Fruit fly (Drosophila melanogaster): ENCODE measurements around the gene skd.

skd gene

DNA sequence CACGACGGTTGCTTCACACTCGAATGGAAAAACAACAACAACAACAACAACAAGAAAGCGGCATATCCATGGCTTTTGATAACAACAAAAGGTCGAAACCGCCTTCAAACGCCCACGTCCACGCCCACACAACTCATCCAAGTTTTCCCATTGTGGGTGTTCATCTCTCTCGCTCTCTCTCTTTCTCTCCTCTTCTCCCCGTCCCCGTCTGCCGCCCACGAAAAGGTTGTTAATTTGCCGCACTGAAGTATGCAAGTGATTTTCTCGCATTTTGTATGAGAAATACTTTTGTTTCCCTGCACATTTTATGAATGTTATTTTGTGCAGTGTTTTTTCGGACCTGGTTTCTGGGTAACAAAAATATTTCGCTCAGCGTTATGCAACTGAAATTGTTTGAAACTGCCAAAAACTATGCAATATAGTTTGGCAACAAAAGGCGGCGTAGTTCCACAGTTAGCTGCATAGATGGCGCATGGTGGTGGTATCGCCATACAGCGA lies 22.2 kb upstream of the skd start (continued):
- TF ChIP-seq Fer2 (tag; optimal IDR thresholded peaks at IDR 0.05) = no peak
- peak; percentile 22 for TF ChIP-seq CG9609 (GFP tag; optimal IDR thresholded peaks at IDR 0.05)
- no peak for TF ChIP-seq CG43689 (GFP tag; IDR thresholded peaks at IDR 0.05)
- TF ChIP-seq CG14441 (GFP tag; IDR thresholded peaks at IDR 0.05) = peak; percentile 32; the same call in 1 of the 2 replicates
- peak; percentile 37 for TF ChIP-seq CG17912 (GFP tag; optimal IDR thresholded peaks at IDR 0.05)
- 0 out of 3 replicates have a peak, but pooled peaks have one; percentile 25 for TF ChIP-seq CG34422 (GFP tag; IDR thresholded peaks at IDR 0.05)
- peak; percentile 47; the same call in 1 of the 3 replicates for TF ChIP-seq row (GFP tag; IDR thresholded peaks at IDR 0.05)
- peak; percentile 20 for TF ChIP-seq CG7839 (tag; optimal IDR thresholded peaks at IDR 0.05)
- peak; percentile 51 for TF ChIP-seq Dek (tag; optimal IDR thresholded peaks at IDR 0.05)
- TF ChIP-seq wek (GFP tag; optimal IDR thresholded peaks at IDR 0.05) = peak; percentile 89
- 0 out of 2 replicates have a peak, but pooled peaks have one; percentile 22 for TF ChIP-seq Xrp1 (GFP tag; IDR thresholded peaks at IDR 0.05)
- TF ChIP-seq CG10979 (tag; optimal IDR thresholded peaks at IDR 0.05) = peak; percentile 100
- TF ChIP-seq CG31388 (GFP tag; optimal IDR thresholded peaks at IDR 0.05) = no peak
- TF ChIP-seq CG30431 (GFP tag; optimal IDR thresholded peaks at IDR 0.05) = no peak
- no peak for TF ChIP-seq nerfin-2 (GFP tag; IDR thresholded peaks at IDR 0.05; ENCODE audit: partially characterized antibody)
- no peak for TF ChIP-seq BtbVII (GFP tag; optimal IDR thresholded peaks at IDR 0.05)
- peak; percentile 13 for TF ChIP-seq Blimp-1 (GFP tag; optimal IDR thresholded peaks at IDR 0.05)
- TF ChIP-seq HLH4C (GFP tag; IDR thresholded peaks at IDR 0.05; ENCODE audit: partially characterized antibody) = peak; percentile 29; the same call in 1 of the 3 replicates
- no peak for TF ChIP-seq croc (GFP tag; conservative IDR thresholded peaks at IDR 0.05)
- peak; percentile 1 for TF ChIP-seq zfh2 (GFP tag; optimal IDR thresholded peaks at IDR 0.05)
- TF ChIP-seq dati (GFP tag; IDR thresholded peaks at IDR 0.05) = 0 out of 2 replicates have a peak, but pooled peaks have one; percentile 41
- TF ChIP-seq Ets97D (GFP tag; optimal IDR thresholded peaks at IDR 0.05) = peak; percentile 32
- 0 out of 3 replicates have a peak, but pooled peaks have one; percentile 32 for TF ChIP-seq CG17361 (GFP tag; IDR thresholded peaks at IDR 0.05)
- peak; percentile 51 for TF ChIP-seq Jarid2 (GFP tag; optimal IDR thresholded peaks at IDR 0.05)
- TF ChIP-seq B-H1 (GFP tag; IDR thresholded peaks at IDR 0.05) = no peak
- peak in 1 of 2 experiments; percentile 93 for TF ChIP-seq Pdp1 (GFP tag; optimal IDR thresholded peaks at IDR 0.05)
- TF ChIP-seq HmgZ (tag; optimal IDR thresholded peaks at IDR 0.05) = peak; percentile 78
- peak; percentile 81 for TF ChIP-seq CG1832 (GFP tag; optimal IDR thresholded peaks at IDR 0.05)
- peak; percentile 29; the same call in 1 of the 2 replicates for TF ChIP-seq CG31441 (GFP tag; IDR thresholded peaks at IDR 0.05)
- TF ChIP-seq CG2712 (tag; optimal IDR thresholded peaks at IDR 0.05) = peak; percentile 43
- TF ChIP-seq hbn (GFP tag; IDR thresholded peaks at IDR 0.05; ENCODE audit: partially characterized antibody) = 0 out of 2 replicates have a peak, but pooled peaks have one; percentile 22
- TF ChIP-seq CG14710 (tag; optimal IDR thresholded peaks at IDR 0.05) = peak; percentile 23
- peak; percentile 11; the same call in 1 of the 2 replicates for TF ChIP-seq CG11247 (GFP tag; IDR thresholded peaks at IDR 0.05)
- TF ChIP-seq nau (GFP tag; optimal IDR thresholded peaks at IDR 0.05) = no peak
- peak; percentile 69 for TF ChIP-seq Tbp (GFP tag; optimal IDR thresholded peaks at IDR 0.05)
- TF ChIP-seq CG8281 (tag; optimal IDR thresholded peaks at IDR 0.05) = no peak
- TF ChIP-seq CG30403 (GFP tag; optimal IDR thresholded peaks at IDR 0.05) = peak; percentile 32
- no peak; the same call in 2 of the 3 replicates for TF ChIP-seq CG34224 (GFP tag; IDR thresholded peaks at IDR 0.05; ENCODE audit: partially characterized antibody)
- no peak for TF ChIP-seq bsh (GFP tag; optimal IDR thresholded peaks at IDR 0.05)
- TF ChIP-seq mam (GFP tag; optimal IDR thresholded peaks at IDR 0.05) = peak; percentile 35
- TF ChIP-seq exex (tag; optimal IDR thresholded peaks at IDR 0.05) = no peak
- TF ChIP-seq CG11093 (GFP tag; IDR thresholded peaks at IDR 0.05) = no peak
- peak; percentile 14 for TF ChIP-seq slp2 (GFP tag; optimal IDR thresholded peaks at IDR 0.05)
- TF ChIP-seq schlank (tag; optimal IDR thresholded peaks at IDR 0.05) = no peak
- TF ChIP-seq nerfin-1 (tag; optimal IDR thresholded peaks at IDR 0.05) = peak; percentile 10
- peak; percentile 59 for TF ChIP-seq CG8290 (GFP tag; optimal IDR thresholded peaks at IDR 0.05)
- TF ChIP-seq CG8290 (tag; optimal IDR thresholded peaks at IDR 0.05) = peak; percentile 51 to 83
- peak; percentile 9 for TF ChIP-seq pzg (GFP tag; optimal IDR thresholded peaks at IDR 0.05)
- TF ChIP-seq Max (GFP tag; optimal IDR thresholded peaks at IDR 0.05) = no peak
